Worm (Caenorhabditis elegans) whole organism, young adult: ENCODE data around the gene C08E3.15.

ENCODE experiments used
- C17E4.6 ChIP-seq: fragments of 200-800 bp; sonication (Bioruptor generic); IDR thresholded peaks from 2 replicates; pipeline ENCODE4 v1.3.6; 2022; ENCODE audit warnings: missing genetic modification reagents, missing genetic modification characterization, missing compliant biosample characterization
- F39B2.1 ChIP-seq: fragments of 200-800 bp; sonication (Bioruptor generic); IDR thresholded peaks from 2 replicates; pipeline ENCODE4 v1.3.6; 2022; ENCODE audit warnings: missing genetic modification reagents, missing genetic modification characterization, missing compliant biosample characterization
- F57A8.1 ChIP-seq: fragments of 200-800 bp; sonication (Bioruptor generic); optimal IDR thresholded peaks from 2 replicates; lab custom pipeline; 2018; ENCODE audit warnings: mild to moderate bottlenecking, missing genetic modification characterization, moderate library complexity, missing compliant biosample characterization
- K11D2.4 ChIP-seq: fragments of 200-800 bp; sonication (Bioruptor generic); IDR thresholded peaks from 2 replicates; pipeline ENCODE4 v1.3.6; 2022; ENCODE audit warnings: missing genetic modification reagents, missing genetic modification characterization, missing compliant biosample characterization
- K12H6.12 ChIP-seq: fragments of 200-800 bp; sonication (Bioruptor generic); optimal IDR thresholded peaks from 2 replicates; lab custom pipeline; 2018; ENCODE audit warnings: mild to moderate bottlenecking, missing genetic modification characterization, missing compliant biosample characterization
- Y95B8A.8 ChIP-seq: fragments of 200-800 bp; sonication (Bioruptor generic); IDR thresholded peaks from 2 replicates; pipeline ENCODE4 v1.3.6; 2022; ENCODE audit warnings: missing genetic modification reagents, missing genetic modification characterization, missing compliant biosample characterization
- ZK185.1 ChIP-seq: sonication (generic microtip); optimal IDR thresholded peaks from 2 replicates; lab custom pipeline; 2016; ENCODE audit warnings: mild to moderate bottlenecking, missing genetic modification characterization, missing compliant biosample characterization; ENCODE audit not compliant: poor library complexity, severe bottlenecking
- attf-6 ChIP-seq: fragments of 200-800 bp; sonication (Bioruptor generic); IDR thresholded peaks from 2 replicates; pipeline ENCODE4 v1.3.6; 2022; ENCODE audit warnings: missing genetic modification reagents, missing genetic modification characterization, missing compliant biosample characterization
- ccch-3 ChIP-seq: fragments of 200-800 bp; sonication (Bioruptor generic); optimal IDR thresholded peaks from 2 replicates; lab custom pipeline; 2018; ENCODE audit warnings: mild to moderate bottlenecking, missing genetic modification characterization, missing compliant biosample characterization
- cebp-1 ChIP-seq, 2 experiments: fragments of 200-800 bp in 1 of 2; sonication (Bioruptor generic) in 1 of 2; sonication (generic microtip) in 1 of 2; IDR thresholded peaks in 1 of 2; optimal IDR thresholded peaks in 1 of 2; 2 replicates each; pipeline versions ENCODE4 v1.3.6 to Lab custom; 2017 to 2022; ENCODE audit warnings: missing compliant biosample characterization in 2 of 2, missing genetic modification characterization in 2 of 2, mild to moderate bottlenecking in 1 of 2, missing genetic modification reagents in 1 of 2, moderate library complexity in 1 of 2
- die-1 ChIP-seq: sonication (generic microtip); optimal IDR thresholded peaks from 2 replicates; lab custom pipeline; 2016; ENCODE audit warnings: missing genotype, mild to moderate bottlenecking, missing genetic modification characterization, missing compliant biosample characterization
- dox-1 ChIP-seq: fragments of 200-800 bp; sonication (Bioruptor generic); IDR thresholded peaks from 2 replicates; pipeline ENCODE4 v1.3.6; 2022; ENCODE audit warnings: missing genetic modification reagents, missing genetic modification characterization, missing compliant biosample characterization
- dpl-1 ChIP-seq: fragments of 150-350 bp; optimal IDR thresholded peaks from 2 replicates; lab custom pipeline; 2014; ENCODE audit warnings: missing biosample characterization, missing genetic modification reagents, missing genetic modification characterization
- egrh-3 ChIP-seq: fragments of 200-800 bp; sonication (Bioruptor generic); IDR thresholded peaks from 2 replicates; pipeline ENCODE4 v1.3.6; 2022; ENCODE audit warnings: missing genetic modification reagents, missing genetic modification characterization, missing compliant biosample characterization
- ekl-4 ChIP-seq: fragments of 200-800 bp; sonication (Bioruptor generic); IDR thresholded peaks from 2 replicates; pipeline ENCODE4 v1.3.6; 2022; ENCODE audit warnings: missing genetic modification reagents, missing genetic modification characterization, missing compliant biosample characterization
- ets-4 ChIP-seq: fragments of 200-800 bp; sonication (Bioruptor generic); optimal IDR thresholded peaks from 2 replicates; lab custom pipeline; 2018; ENCODE audit warnings: mild to moderate bottlenecking, missing genetic modification characterization, missing compliant biosample characterization
- fkh-3 ChIP-seq: sonication (generic microtip); optimal IDR thresholded peaks from 2 replicates; lab custom pipeline; 2016; ENCODE audit warnings: mild to moderate bottlenecking, missing genetic modification characterization, missing compliant biosample characterization
- him-1 ChIP-seq: sonication (generic microtip); optimal IDR thresholded peaks from 2 replicates; lab custom pipeline; 2016; ENCODE audit warnings: missing genotype, missing genetic modification reagents, missing genetic modification characterization, missing compliant biosample characterization
- hlh-12 ChIP-seq: sonication (generic microtip); optimal IDR thresholded peaks from 2 replicates; lab custom pipeline; 2016; ENCODE audit warnings: missing genetic modification characterization, missing compliant biosample characterization
- hlh-26 ChIP-seq: fragments of 200-800 bp; sonication (Bioruptor generic); conservative IDR thresholded peaks from 2 replicates; pipeline ENCODE4 v1.3.6; 2022; ENCODE audit warnings: missing genetic modification reagents, missing genetic modification characterization, missing compliant biosample characterization
- lin-54 ChIP-seq: fragments of 200-800 bp; sonication (Bioruptor generic); optimal IDR thresholded peaks from 2 replicates; lab custom pipeline; 2018; ENCODE audit warnings: mild to moderate bottlenecking, missing genetic modification characterization, missing compliant biosample characterization
- mxl-1 ChIP-seq: sonication (generic microtip); optimal IDR thresholded peaks from 2 replicates; lab custom pipeline; 2016; ENCODE audit warnings: missing genetic modification characterization, missing compliant biosample characterization
- pbrm-1 ChIP-seq: fragments of 200-800 bp; sonication (Bioruptor generic); IDR thresholded peaks from 2 replicates; pipeline ENCODE4 v1.3.6; 2022; ENCODE audit warnings: missing genetic modification reagents, missing genetic modification characterization, missing compliant biosample characterization
- rcor-1 ChIP-seq: fragments of 200-800 bp; sonication (Bioruptor generic); IDR thresholded peaks from 2 replicates; pipeline ENCODE4 v1.3.6; 2022; ENCODE audit warnings: missing genetic modification reagents, missing genetic modification characterization, missing compliant biosample characterization
- repo-1 ChIP-seq: sonication (generic microtip); optimal IDR thresholded peaks from 2 replicates; lab custom pipeline; 2017; ENCODE audit warnings: mild to moderate bottlenecking, missing genetic modification characterization, missing compliant biosample characterization
- snpc-4 ChIP-seq, 5 experiments: fragments of 150-350 bp in 1 of 5; sonication (generic microtip) in 4 of 5; optimal IDR thresholded peaks; 2 replicates each; lab custom pipeline; 2014 to 2018; ENCODE audit warnings: missing genetic modification characterization in 5 of 5, missing biosample characterization in 3 of 5, antibody characterized with exemption in 2 of 5, mild to moderate bottlenecking in 2 of 5, missing compliant biosample characterization in 2 of 5, missing genotype in 2 of 5, moderate library complexity in 2 of 5, missing genetic modification reagents in 1 of 5
- somi-1 ChIP-seq: fragments of 200-800 bp; sonication (Bioruptor generic); optimal IDR thresholded peaks from 2 replicates; lab custom pipeline; 2018; ENCODE audit warnings: mild to moderate bottlenecking, missing genetic modification characterization, missing compliant biosample characterization
- sptf-2 ChIP-seq: fragments of 200-800 bp; sonication (Bioruptor generic); optimal IDR thresholded peaks from 2 replicates; lab custom pipeline; 2018; ENCODE audit warnings: mild to moderate bottlenecking, missing genetic modification characterization, missing compliant biosample characterization
- tbp1 ChIP-seq: fragments of 200-800 bp; sonication (Bioruptor generic); optimal IDR thresholded peaks from 2 replicates; lab custom pipeline; 2018; ENCODE audit warnings: mild to moderate bottlenecking, missing genetic modification characterization, missing compliant biosample characterization
- xnd-1 ChIP-seq: sonication (generic microtip); optimal IDR thresholded peaks from 2 replicates; lab custom pipeline; 2016; ENCODE audit warnings: missing genotype, missing genetic modification reagents, missing genetic modification characterization, missing compliant biosample characterization
- zfh-2 ChIP-seq: fragments of 200-800 bp; sonication (Bioruptor generic); conservative IDR thresholded peaks from 2 replicates; pipeline ENCODE4 v1.3.6; 2022; ENCODE audit warnings: missing genetic modification reagents, missing genetic modification characterization, missing compliant biosample characterization
- zim-3 ChIP-seq: sonication (generic microtip); optimal IDR thresholded peaks from 2 replicates; lab custom pipeline; 2017; ENCODE audit warnings: mild to moderate bottlenecking, missing genetic modification characterization, moderate library complexity, missing compliant biosample characterization
- ztf-22 ChIP-seq: fragments of 200-800 bp; sonication (Bioruptor generic); optimal IDR thresholded peaks from 2 replicates; lab custom pipeline; 2018; ENCODE audit warnings: mild to moderate bottlenecking, missing genetic modification characterization, moderate library complexity, missing compliant biosample characterization
- ztf-3 ChIP-seq: fragments of 200-800 bp; sonication (Bioruptor generic); optimal IDR thresholded peaks from 2 replicates; lab custom pipeline; 2018; ENCODE audit warnings: mild to moderate bottlenecking, missing genetic modification characterization, missing compliant biosample characterization
- ztf-6 ChIP-seq: fragments of 200-800 bp; sonication (Bioruptor generic); IDR thresholded peaks from 2 replicates; pipeline ENCODE4 v1.3.6; 2022; ENCODE audit warnings: missing genetic modification reagents, missing genetic modification characterization, missing compliant biosample characterization

The C08E3.15 gene

DNA sequence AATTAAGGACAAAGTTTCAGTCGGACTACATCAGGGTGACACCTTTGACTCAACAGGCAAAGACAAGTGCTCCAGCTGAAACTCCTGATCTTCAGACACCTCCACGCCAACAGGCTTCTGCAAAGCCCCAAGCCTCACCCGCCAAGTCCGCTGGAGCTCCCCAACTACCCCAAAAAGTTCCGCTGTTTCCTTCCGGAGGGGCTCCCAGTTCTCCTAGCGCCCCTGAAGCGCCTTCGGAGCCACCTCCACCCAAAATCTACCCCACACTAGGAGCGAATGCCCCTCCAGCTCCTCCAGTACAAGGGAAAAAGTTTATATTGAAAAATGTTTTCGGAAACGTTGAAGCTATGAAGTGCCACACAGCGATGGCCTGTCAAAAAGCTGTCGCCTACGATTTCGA lies 24.6 kb downstream of the C08E3.15 start:
- TF ChIP-seq F57A8.1 (GFP tag; lab: Kevin White, UChicago) (no peak), egrh-3 (peak; percentile 50; the same call in 1 of the 2 replicates), ccch-3 (no peak), rcor-1 (GFP tag; lab: Robert Waterston, UW) (no peak), zim-3 (tag; lab: Kevin White, UChicago) (no peak), ets-4 (GFP tag; lab: Kevin White, UChicago) (no peak), zfh-2 (peak; percentile 69), ekl-4 (GFP tag; lab: Robert Waterston, UW) (no peak), pbrm-1 (no peak), die-1 (no peak), cebp-1 (GFP tag; IDR thresholded peaks at IDR 0.05; lab: Robert Waterston, UW) (no peak), cebp-1 (tag; optimal IDR thresholded peaks at IDR 0.05; lab: Kevin White, UChicago) (no peak), xnd-1 (tag; lab: Kevin White, UChicago) (no peak), ztf-3 (GFP tag; lab: Kevin White, UChicago) (no peak), hlh-26 (no peak), mxl-1 (tag; lab: Kevin White, UChicago) (no peak), him-1 (tag; lab: Kevin White, UChicago) (no peak)

DNA sequence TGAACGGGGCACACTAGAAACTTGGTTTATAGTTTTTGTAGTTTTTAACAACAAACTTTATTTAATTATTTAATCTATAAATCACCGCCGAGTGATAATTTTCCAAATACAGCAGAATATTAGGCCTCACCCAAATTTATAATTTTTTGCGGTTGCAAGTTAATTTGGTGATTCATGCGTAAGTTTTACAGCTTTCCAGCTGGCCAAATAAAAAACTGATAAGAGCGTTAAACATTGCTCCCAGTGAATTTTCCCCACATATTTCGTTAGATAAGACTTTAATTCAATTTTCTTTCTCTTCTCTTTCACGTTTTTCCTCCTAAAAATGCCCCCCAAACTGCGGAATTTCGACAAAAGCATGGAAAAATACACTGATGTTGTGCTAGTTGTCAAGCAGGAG lies 26.2 kb downstream of the C08E3.15 start, which contains the start of gene bath-47:
bath-47 (plus strand) TSS at position 305 of the 400 bp plus-strand sequence.
- TF ChIP-seq fkh-3 (tag; lab: Kevin White, UChicago) (no peak), ztf-6 (GFP tag; lab: Robert Waterston, UW) (no peak), hlh-12 (tag; lab: Kevin White, UChicago) (no peak), tbp1 (no peak), dpl-1 (GFP tag; lab: Kevin White, UChicago) (no peak), repo-1 (tag; lab: Kevin White, UChicago) (no peak), ztf-22 (no peak), lin-54 (GFP tag; lab: Kevin White, UChicago) (no peak), attf-6 (no peak), dox-1 (GFP tag; lab: Robert Waterston, UW) (no peak), K12H6.12 (tag; lab: Kevin White, UChicago) (no peak), Y95B8A.8 (no peak), ZK185.1 (tag; lab: Kevin White, UChicago) (no peak), sptf-2 (no peak), F39B2.1 (no peak), snpc-4 (GFP tag; optimal IDR thresholded peaks at IDR 0.05; lab: Kevin White, UChicago) (no peak), snpc-4 (tag; optimal IDR thresholded peaks at IDR 0.05; lab: Kevin White, UChicago) (no peak), K11D2.4 (GFP tag; lab: Robert Waterston, UW) (no peak)

- TF ChIP-seq somi-1, result no peak
- no peak for TF ChIP-seq Y95B8A.8
- no peak for TF ChIP-seq ztf-22
- no peak for TF ChIP-seq C17E4.6 (GFP tag; lab: Robert Waterston, UW)
- TF ChIP-seq xnd-1 (tag; lab: Kevin White, UChicago), result no peak
- TF ChIP-seq F39B2.1, result no peak
- no peak for TF ChIP-seq ztf-6 (GFP tag; lab: Robert Waterston, UW)
Measured at ce11 chrII:1600661-1601060, 27.0 kb downstream of the C08E3.15 start, which contains the start of gene bath-26. Gene bath-26 (minus strand): TSS chrII:1600761.
